Worm (Caenorhabditis elegans) whole organism, L4 larva: Measurements from ENCODE around the gene F45E4.5.

Source experiments
- F10B5.3 ChIP-seq: sonication (generic microtip); optimal IDR thresholded peaks from 2 replicates; lab custom pipeline; 2016; ENCODE audit warnings: mild to moderate bottlenecking, missing genetic modification characterization, missing compliant biosample characterization
- F37D6.2 ChIP-seq: sonication (generic microtip); optimal IDR thresholded peaks from 2 replicates; lab custom pipeline; 2016; ENCODE audit warnings: mild to moderate bottlenecking, missing genetic modification characterization, missing compliant biosample characterization
- aha-1 ChIP-seq: fragments of 150-350 bp; peaks from one replicate; lab custom pipeline; 2014; ENCODE audit warnings: missing biosample characterization, missing genetic modification characterization
- arid-1 ChIP-seq: fragments of 200-800 bp; sonication (Bioruptor generic); conservative IDR thresholded peaks from 2 replicates; pipeline ENCODE4 v1.3.6; 2022; ENCODE audit warnings: missing genetic modification reagents, missing genetic modification characterization, missing compliant biosample characterization
- ceh-20 ChIP-seq: fragments of 200-800 bp; sonication (Bioruptor generic); IDR thresholded peaks from 2 replicates; pipeline ENCODE4 v1.3.6; 2022; ENCODE audit warnings: missing genetic modification reagents, missing genetic modification characterization, missing compliant biosample characterization
- ceh-62 ChIP-seq: sonication (generic microtip); optimal IDR thresholded peaks from 2 replicates; lab custom pipeline; 2017; ENCODE audit warnings: missing biosample characterization, missing genetic modification characterization
- ceh-82 ChIP-seq: sonication (generic microtip); optimal IDR thresholded peaks from 2 replicates; lab custom pipeline; 2017; ENCODE audit warnings: missing biosample characterization, missing genetic modification characterization
- ces-1 ChIP-seq: fragments of 150-350 bp; sonication (generic microtip); optimal IDR thresholded peaks from 4 replicates; lab custom pipeline; 2014; ENCODE audit warnings: missing biosample characterization, missing genetic modification reagents, missing genetic modification characterization
- ctbp-1 ChIP-seq: fragments of 200-800 bp; sonication (Bioruptor generic); IDR thresholded peaks from 2 replicates; pipeline ENCODE4 v1.3.6; 2022; ENCODE audit warnings: missing genetic modification reagents, missing genetic modification characterization, missing compliant biosample characterization
- daf-16 ChIP-seq, 3 experiments: sonication (generic microtip); optimal IDR thresholded peaks; 2 replicates each; lab custom pipeline; 2016 to 2017; ENCODE audit warnings: missing genetic modification characterization in 3 of 3, missing genetic modification reagents in 3 of 3, mild to moderate bottlenecking in 2 of 3, missing compliant biosample characterization in 2 of 3, missing biosample characterization in 1 of 3, moderate library complexity in 1 of 3
- dmd-6 ChIP-seq: fragments of 200-800 bp; sonication (Bioruptor generic); IDR thresholded peaks from 2 replicates; pipeline ENCODE4 v1.3.6; 2022; ENCODE audit warnings: missing genetic modification reagents, missing genetic modification characterization, missing compliant biosample characterization
- egl-27 ChIP-seq: sonication (generic microtip); optimal IDR thresholded peaks from 3 replicates; lab custom pipeline; 2017; ENCODE audit warnings: missing biosample characterization, missing genetic modification reagents, missing genetic modification characterization
- fkh-10 ChIP-seq: fragments of 150-350 bp; optimal IDR thresholded peaks from 2 replicates; lab custom pipeline; 2014; ENCODE audit warnings: missing biosample characterization, missing genetic modification reagents, missing genetic modification characterization
- hif-1 ChIP-seq, 2 experiments: sonication (generic microtip); optimal IDR thresholded peaks; 2 replicates each; lab custom pipeline; 2016 to 2017; ENCODE audit warnings: missing compliant biosample characterization in 2 of 2, missing genetic modification characterization in 2 of 2, missing genetic modification reagents in 2 of 2, missing genotype in 2 of 2, mild to moderate bottlenecking in 1 of 2
- hmg-1.1 ChIP-seq: fragments of 200-800 bp; sonication (Bioruptor generic); IDR thresholded peaks from 2 replicates; pipeline ENCODE4 v1.3.6; 2022; ENCODE audit warnings: missing genetic modification reagents, missing genetic modification characterization, missing compliant biosample characterization
- lin-1 ChIP-seq: fragments of 200-800 bp; sonication (Bioruptor generic); IDR thresholded peaks from 2 replicates; pipeline ENCODE4 v1.3.6; 2022; ENCODE audit warnings: missing genetic modification reagents, missing genetic modification characterization, missing compliant biosample characterization
- lin-39 ChIP-seq: fragments of 150-350 bp; optimal IDR thresholded peaks from 2 replicates; lab custom pipeline; 2014; ENCODE audit warnings: missing biosample characterization, missing genetic modification reagents, missing genetic modification characterization
- lsy-2 ChIP-seq, 2 experiments: fragments of 150-350 bp in 1 of 2; sonication (generic microtip) in 1 of 2; optimal IDR thresholded peaks; 2 replicates each; lab custom pipeline; 2014 to 2017; ENCODE audit warnings: missing biosample characterization in 2 of 2, missing genetic modification characterization in 2 of 2
- mdl-1 ChIP-seq, 2 experiments: fragments of 150-350 bp in 1 of 2; sonication (generic microtip) in 1 of 2; optimal IDR thresholded peaks; 2 replicates each; lab custom pipeline; 2014 to 2017; ENCODE audit warnings: missing biosample characterization in 2 of 2, missing genetic modification characterization in 2 of 2
- nhr-10 ChIP-seq: fragments of 150-350 bp; optimal IDR thresholded peaks from 2 replicates; lab custom pipeline; 2014; ENCODE audit warnings: missing biosample characterization, missing genetic modification characterization
- nhr-237 ChIP-seq: sonication (generic microtip); optimal IDR thresholded peaks from 2 replicates; lab custom pipeline; 2017; ENCODE audit warnings: missing biosample characterization, missing genetic modification characterization
- nhr-25 ChIP-seq: sonication (generic microtip); optimal IDR thresholded peaks from 2 replicates; lab custom pipeline; 2017; ENCODE audit warnings: missing genetic modification characterization, mild to moderate bottlenecking, missing compliant biosample characterization, antibody characterized with exemption, moderate library complexity, borderline replicate concordance; ENCODE audit not compliant: insufficient read depth
- nhr-41 ChIP-seq: fragments of 200-800 bp; sonication (Bioruptor generic); IDR thresholded peaks from 2 replicates; pipeline ENCODE4 v1.3.6; 2022; ENCODE audit warnings: missing genetic modification reagents, missing genetic modification characterization, missing compliant biosample characterization
- nhr-42 ChIP-seq: fragments of 200-800 bp; sonication (Bioruptor generic); IDR thresholded peaks from 2 replicates; pipeline ENCODE4 v1.3.6; 2022; ENCODE audit warnings: missing genetic modification characterization, missing compliant biosample characterization
- nhr-6 ChIP-seq: fragments of 150-350 bp; optimal IDR thresholded peaks from 2 replicates; lab custom pipeline; 2014; ENCODE audit warnings: missing biosample characterization, missing genetic modification characterization
- rbr-2 ChIP-seq: sonication (generic microtip); optimal IDR thresholded peaks from 2 replicates; lab custom pipeline; 2016; ENCODE audit warnings: missing genotype, missing genetic modification characterization, missing compliant biosample characterization
- spr-3 ChIP-seq: fragments of 200-800 bp; sonication (Bioruptor generic); optimal IDR thresholded peaks from 2 replicates; lab custom pipeline; 2018; ENCODE audit warnings: mild to moderate bottlenecking, missing genetic modification characterization, missing compliant biosample characterization
- tra-1 ChIP-seq: fragments of 200-800 bp; sonication (Bioruptor generic); IDR thresholded peaks from 2 replicates; pipeline ENCODE4 v1.3.6; 2022; ENCODE audit warnings: missing genetic modification reagents, missing genetic modification characterization, missing compliant biosample characterization
- unc-39 ChIP-seq: sonication (generic microtip); optimal IDR thresholded peaks from 2 replicates; lab custom pipeline; 2017; ENCODE audit warnings: missing biosample characterization, missing genetic modification characterization
- unc-62 ChIP-seq, 3 experiments: fragments of 150-350 bp in 1 of 3; sonication (generic microtip); optimal IDR thresholded peaks in 2 of 3; peaks in 1 of 3; 1 replicate in 1 of 3; 2 replicates in 2 of 3; lab custom pipeline; 2014 to 2017; ENCODE audit warnings: missing biosample characterization in 3 of 3, missing genetic modification characterization in 3 of 3, missing genetic modification reagents in 3 of 3, missing genotype in 1 of 3
- zfp-2 ChIP-seq: sonication (generic microtip); optimal IDR thresholded peaks from 2 replicates; lab custom pipeline; 2016; ENCODE audit warnings: mild to moderate bottlenecking, missing genetic modification characterization, missing compliant biosample characterization

Gene F45E4.5

ce11 chrIV:7628942-7629341 is at the start of gene F45E4.5:
F45E4.5 (minus strand) TSS chrIV:7629042.
- TF ChIP-seq aha-1 (tag; lab: Kevin White, UChicago) (peak; percentile 48), nhr-41 (GFP tag; lab: Robert Waterston, UW) (no peak), hif-1 (tag; optimal IDR thresholded peaks at IDR 0.05; lab: Kevin White, UChicago) (no peak)
- TF ChIP-seq, all 104 proteins: peak for 1

ce11 chrIV:7674874-7675273 is 46.0 kb upstream of the F45E4.5 start, which contains the start of gene itr-1:
itr-1 (plus strand) TSS chrIV:7675174.
- TF ChIP-seq zfp-2 (tag; lab: Kevin White, UChicago) (no peak), ces-1 (no peak), fkh-10 (GFP tag; lab: Kevin White, UChicago) (no peak), F10B5.3 (tag; lab: Kevin White, UChicago) (no peak), dmd-6 (no peak)

- no peak for TF ChIP-seq ces-1
- no peak for TF ChIP-seq ceh-20 (GFP tag; lab: Robert Waterston, UW)
- TF ChIP-seq aha-1 (tag; lab: Kevin White, UChicago) = peak; percentile 40
- TF ChIP-seq ceh-82 = no peak
- no peak for TF ChIP-seq nhr-10 (tag; lab: Kevin White, UChicago)
These were observed 44.0 kb upstream of the F45E4.5 start, which contains the start of gene C08G9.2 for ce11 chrIV:7672872-7673271. C08G9.2 (minus strand) TSS chrIV:7672972.

ce11 chrIV:7663006-7663405 is 34.2 kb upstream of the F45E4.5 start:
- TF ChIP-seq nhr-6 (tag; lab: Kevin White, UChicago) (no peak), lin-39 (tag; lab: Kevin White, UChicago) (no peak), aha-1 (tag; lab: Kevin White, UChicago) (peak; percentile 97), mdl-1 (tag; optimal IDR thresholded peaks at IDR 0.05; lab: Kevin White, UChicago) (no peak), daf-16 (GFP tag; optimal IDR thresholded peaks at IDR 0.05; lab: Kevin White, UChicago) (no peak), daf-16 (tag; optimal IDR thresholded peaks at IDR 0.05; lab: Kevin White, UChicago) (no peak), tra-1 (GFP tag; lab: Robert Waterston, UW) (0 out of 2 replicates have a peak, but pooled peaks have one; percentile 27), rbr-2 (peak; percentile 36), hmg-1.1 (GFP tag; lab: Robert Waterston, UW) (peak; percentile 53), ctbp-1 (0 out of 2 replicates have a peak, but pooled peaks have one; percentile 31), egl-27 (tag; lab: Kevin White, UChicago) (no peak), nhr-237 (tag; lab: Kevin White, UChicago) (no peak), spr-3 (no peak), ceh-20 (GFP tag; lab: Robert Waterston, UW) (peak; percentile 38; the same call in 1 of the 2 replicates), unc-62 (GFP tag; optimal IDR thresholded peaks at IDR 0.05 in 1 of 2; lab: Kevin White, UChicago) (peak in 1 of 2 experiments; percentile 82), unc-62 (tag; optimal IDR thresholded peaks at IDR 0.05; lab: Kevin White, UChicago) (no peak)

ce11 chrIV:7661569-7661968 is 32.7 kb upstream of the F45E4.5 start:
- TF ChIP-seq lin-1 (GFP tag; lab: Robert Waterston, UW) (no peak), lin-39 (tag; lab: Kevin White, UChicago) (no peak), nhr-41 (GFP tag; lab: Robert Waterston, UW) (no peak), lsy-2 (tag; optimal IDR thresholded peaks at IDR 0.05; lab: Kevin White, UChicago) (no peak), arid-1 (no peak), nhr-42 (GFP tag; lab: Robert Waterston, UW) (no peak), hif-1 (tag; optimal IDR thresholded peaks at IDR 0.05; lab: Kevin White, UChicago) (no peak), nhr-237 (tag; lab: Kevin White, UChicago) (no peak), unc-39 (tag; lab: Kevin White, UChicago) (no peak), nhr-25 (tag; lab: Kevin White, UChicago) (no peak), ctbp-1 (no peak), ceh-62 (no peak), F37D6.2 (tag; lab: Kevin White, UChicago) (no peak)
